Fruit fly (Drosophila melanogaster) whole organism, embryonic: ENCODE data around the gene CG4301.

Source experiments
- ATbp ChIP-seq: fragments of 200-800 bp; sonication (Bioruptor generic); optimal IDR thresholded peaks from 2 replicates; lab custom pipeline; 2017; ENCODE audit warnings: missing biosample characterization, mild to moderate bottlenecking, missing genetic modification characterization, missing genetic modification reagents
- Asciz ChIP-seq: fragments of 200-800 bp; sonication (Bioruptor generic); optimal IDR thresholded peaks from 2 replicates; lab custom pipeline; 2017; ENCODE audit warnings: missing biosample characterization, mild to moderate bottlenecking, missing genetic modification characterization, missing genetic modification reagents
- CG11695 ChIP-seq: fragments of 200-800 bp; sonication (Bioruptor generic); IDR thresholded peaks from 3 replicates; pipeline ENCODE4 v1.3.6; 2022; ENCODE audit warnings: missing biosample characterization, missing genetic modification characterization
- CG12071 ChIP-seq: fragments of 200-800 bp; sonication (Bioruptor generic); optimal IDR thresholded peaks from 3 replicates; lab custom pipeline; 2018; ENCODE audit warnings: missing biosample characterization, mild to moderate bottlenecking, missing genetic modification characterization
- CG13296 ChIP-seq: fragments of 200-800 bp; sonication (Bioruptor generic); optimal IDR thresholded peaks from 3 replicates; lab custom pipeline; 2018; ENCODE audit warnings: missing biosample characterization, mild to moderate bottlenecking, missing genetic modification characterization
- CG1603 ChIP-seq: fragments of 200-800 bp; sonication (Bioruptor generic); optimal IDR thresholded peaks from 2 replicates; lab custom pipeline; 2019; ENCODE audit warnings: missing biosample characterization, mild to moderate bottlenecking, missing genetic modification characterization, moderate library complexity
- CG16863 ChIP-seq: fragments of 200-800 bp; sonication (Bioruptor generic); optimal IDR thresholded peaks from 3 replicates; lab custom pipeline; 2016; ENCODE audit warnings: missing biosample characterization, missing genetic modification characterization
- CG17328 ChIP-seq: fragments of 200-800 bp; sonication (Bioruptor generic); IDR thresholded peaks from 2 replicates; pipeline ENCODE4 v1.3.6; 2022; ENCODE audit warnings: missing biosample characterization, missing genetic modification characterization
- CG18599 ChIP-seq: fragments of 200-800 bp; sonication (Bioruptor generic); optimal IDR thresholded peaks from 3 replicates; lab custom pipeline; 2017; ENCODE audit warnings: missing biosample characterization, missing genetic modification characterization, mild to moderate bottlenecking, moderate library complexity, missing genetic modification reagents
- CG2712 ChIP-seq: fragments of 200-800 bp; optimal IDR thresholded peaks from 3 replicates; lab custom pipeline; 2019; ENCODE audit warnings: missing biosample characterization, mild to moderate bottlenecking, missing genetic modification characterization, moderate library complexity
- CG3281 ChIP-seq: fragments of 200-800 bp; sonication (Bioruptor generic); optimal IDR thresholded peaks from 3 replicates; lab custom pipeline; 2017; ENCODE audit warnings: missing biosample characterization, mild to moderate bottlenecking, missing genetic modification characterization
- CG42726 ChIP-seq: fragments of 200-800 bp; sonication (Bioruptor generic); IDR thresholded peaks from 2 replicates; pipeline ENCODE4 v1.3.6; 2022; ENCODE audit warnings: missing biosample characterization, missing genetic modification characterization; ENCODE audit not compliant: partially characterized antibody
- CG7372 ChIP-seq: fragments of 200-800 bp; sonication (Bioruptor generic); IDR thresholded peaks from 2 replicates; pipeline ENCODE4 v1.3.6; 2022; ENCODE audit warnings: missing biosample characterization, missing genetic modification characterization
- CG7963 ChIP-seq: fragments of 200-800 bp; sonication (Bioruptor generic); IDR thresholded peaks from 3 replicates; pipeline ENCODE4 v1.3.6; 2022; ENCODE audit warnings: missing biosample characterization, missing genetic modification characterization; ENCODE audit not compliant: partially characterized antibody
- CG7987 ChIP-seq: fragments of 200-800 bp; sonication (Bioruptor generic); optimal IDR thresholded peaks from 2 replicates; lab custom pipeline; 2018; ENCODE audit warnings: missing biosample characterization, mild to moderate bottlenecking, missing genetic modification characterization, moderate library complexity
- CG8290 ChIP-seq, 3 experiments: fragments of 200-800 bp; sonication (Bioruptor generic); optimal IDR thresholded peaks; 2 replicates each; lab custom pipeline; 2016 to 2019; ENCODE audit warnings: missing biosample characterization in 3 of 3, missing genetic modification characterization in 3 of 3, mild to moderate bottlenecking in 2 of 3, moderate library complexity in 1 of 3
- CG8478 ChIP-seq: fragments of >200 bp; optimal IDR thresholded peaks from 2 replicates; lab custom pipeline; 2018
- D19B ChIP-seq: fragments of 200-800 bp; sonication (Bioruptor generic); optimal IDR thresholded peaks from 2 replicates; lab custom pipeline; 2017; ENCODE audit warnings: missing biosample characterization, mild to moderate bottlenecking, missing genetic modification characterization
- Dll ChIP-seq: fragments of 200-800 bp; sonication (Bioruptor generic); IDR thresholded peaks from 4 replicates; pipeline ENCODE4 v1.3.6; 2022; ENCODE audit warnings: missing biosample characterization, missing genetic modification characterization; ENCODE audit not compliant: partially characterized antibody
- Fer3 ChIP-seq: fragments of 200-800 bp; sonication (Bioruptor generic); optimal IDR thresholded peaks from 2 replicates; lab custom pipeline; 2018; ENCODE audit warnings: missing biosample characterization, mild to moderate bottlenecking, missing genetic modification characterization, moderate library complexity
- HLH3B ChIP-seq: fragments of 200-800 bp; sonication (Bioruptor generic); IDR thresholded peaks from 2 replicates; pipeline ENCODE4 v1.3.6; 2022; ENCODE audit warnings: missing biosample characterization, missing genetic modification characterization
- MESR4 ChIP-seq: fragments of 200-800 bp; sonication (Bioruptor generic); optimal IDR thresholded peaks from 2 replicates; lab custom pipeline; 2018; ENCODE audit warnings: missing biosample characterization, mild to moderate bottlenecking, missing genetic modification characterization, moderate library complexity
- Meics ChIP-seq: fragments of 200-800 bp; sonication (Bioruptor generic); optimal IDR thresholded peaks from 2 replicates; lab custom pipeline; 2017; ENCODE audit warnings: missing biosample characterization, mild to moderate bottlenecking, missing genetic modification characterization
- NfI ChIP-seq: fragments of 200-800 bp; sonication (Bioruptor generic); optimal IDR thresholded peaks from 3 replicates; lab custom pipeline; 2018; ENCODE audit warnings: missing biosample characterization, mild to moderate bottlenecking, missing genetic modification characterization, moderate library complexity
- PHDP ChIP-seq: fragments of 200-800 bp; sonication (Bioruptor generic); optimal IDR thresholded peaks from 3 replicates; lab custom pipeline; 2018; ENCODE audit warnings: missing biosample characterization, mild to moderate bottlenecking, missing genetic modification characterization, moderate library complexity
- Scr ChIP-seq: fragments of 200-800 bp; sonication (Bioruptor generic); IDR thresholded peaks from 2 replicates; pipeline ENCODE4 v1.3.6; 2022; ENCODE audit warnings: missing biosample characterization, missing genetic modification characterization; ENCODE audit not compliant: partially characterized antibody
- Xbp1 ChIP-seq: fragments of 200-800 bp; sonication (Bioruptor generic); optimal IDR thresholded peaks from 3 replicates; lab custom pipeline; 2016; ENCODE audit warnings: missing biosample characterization, mild to moderate bottlenecking, missing genetic modification characterization
- YL-1 ChIP-seq: fragments of 200-800 bp; sonication (Bioruptor generic); optimal IDR thresholded peaks from 3 replicates; lab custom pipeline; 2017; ENCODE audit warnings: missing biosample characterization, mild to moderate bottlenecking, missing genetic modification characterization
- eve ChIP-seq, 2 experiments: fragments of >200 bp; optimal IDR thresholded peaks; 2 replicates each; lab custom pipeline; 2017; ENCODE audit warnings: missing biosample characterization in 2 of 2, missing genetic modification characterization in 2 of 2
- gfzf ChIP-seq: fragments of 200-800 bp; sonication (Bioruptor generic); optimal IDR thresholded peaks from 2 replicates; lab custom pipeline; 2016; ENCODE audit warnings: missing biosample characterization, mild to moderate bottlenecking, missing genetic modification characterization, moderate library complexity
- kah ChIP-seq: fragments of 200-800 bp; sonication (Bioruptor generic); optimal IDR thresholded peaks from 2 replicates; lab custom pipeline; 2018; ENCODE audit warnings: missing biosample characterization, mild to moderate bottlenecking, missing genetic modification characterization
- lab ChIP-seq: fragments of 200-800 bp; sonication (Bioruptor generic); optimal IDR thresholded peaks from 3 replicates; lab custom pipeline; 2017; ENCODE audit warnings: missing biosample characterization, missing genetic modification characterization, mild to moderate bottlenecking, moderate library complexity, missing genetic modification reagents
- lbe ChIP-seq: fragments of 200-800 bp; sonication (Bioruptor generic); optimal IDR thresholded peaks from 2 replicates; lab custom pipeline; 2016; ENCODE audit warnings: missing biosample characterization, mild to moderate bottlenecking, missing genetic modification characterization
- mirr ChIP-seq: fragments of 200-800 bp; sonication (Bioruptor generic); optimal IDR thresholded peaks from 3 replicates; lab custom pipeline; 2018; ENCODE audit warnings: missing biosample characterization, mild to moderate bottlenecking, missing genetic modification characterization
- otp ChIP-seq: fragments of 200-800 bp; sonication (Bioruptor generic); IDR thresholded peaks from 3 replicates; pipeline ENCODE4, ENCODE4 v1.3.6; 2022; ENCODE audit warnings: missing biosample characterization, missing genetic modification characterization
- pb ChIP-seq: fragments of 200-800 bp; sonication (Bioruptor generic); optimal IDR thresholded peaks from 3 replicates; lab custom pipeline; 2016; ENCODE audit warnings: missing biosample characterization, missing genetic modification characterization
- pnt ChIP-seq: fragments of 200-800 bp; sonication (Bioruptor generic); optimal IDR thresholded peaks from 3 replicates; lab custom pipeline; 2016; ENCODE audit warnings: missing biosample characterization, missing genetic modification characterization
- pum ChIP-seq: fragments of 200-800 bp; sonication (Bioruptor generic); optimal IDR thresholded peaks from 2 replicates; lab custom pipeline; 2016; ENCODE audit warnings: missing biosample characterization, missing genetic modification characterization
- sens ChIP-seq: fragments of 200-800 bp; sonication (Bioruptor generic); peaks from one replicate; lab custom pipeline; 2016; ENCODE audit warnings: missing biosample characterization, missing genetic modification characterization
- shn ChIP-seq: fragments of 200-800 bp; sonication (Bioruptor generic); optimal IDR thresholded peaks from 3 replicates; lab custom pipeline; 2016; ENCODE audit warnings: missing biosample characterization, missing genetic modification characterization
- tio ChIP-seq: fragments of 200-800 bp; sonication (Bioruptor generic); optimal IDR thresholded peaks from 2 replicates; lab custom pipeline; 2017; ENCODE audit warnings: missing biosample characterization, missing genetic modification characterization, inconsistent platforms
- unpg ChIP-seq: fragments of 200-800 bp; sonication (Bioruptor generic); optimal IDR thresholded peaks from 3 replicates; lab custom pipeline; 2018; ENCODE audit warnings: missing biosample characterization, mild to moderate bottlenecking, missing genetic modification characterization, moderate library complexity
- wdn ChIP-seq: fragments of 200-800 bp; sonication (Bioruptor generic); IDR thresholded peaks from 2 replicates; pipeline ENCODE4 v1.3.6; 2022; ENCODE audit warnings: missing biosample characterization, missing genetic modification characterization
- wek ChIP-seq: fragments of 200-800 bp; sonication (Bioruptor generic); optimal IDR thresholded peaks from 3 replicates; lab custom pipeline; 2018; ENCODE audit warnings: missing biosample characterization, mild to moderate bottlenecking, missing genetic modification characterization, moderate library complexity
- zen2 ChIP-seq: fragments of 200-800 bp; sonication (Bioruptor generic); IDR thresholded peaks from 3 replicates; pipeline ENCODE4 v1.3.6; 2022; ENCODE audit warnings: missing biosample characterization, missing genetic modification characterization; ENCODE audit not compliant: partially characterized antibody

The CG4301 gene

dm6 chrX:16420048-16420447 lies 14.7 kb downstream of the CG4301 start (continued):
- peak; percentile 17 for TF ChIP-seq unpg (GFP tag; lab: Kevin White, UChicago)
- peak; percentile 3 for TF ChIP-seq Fer3
- peak; percentile 52 for TF ChIP-seq CG13296 (GFP tag; lab: Kevin White, UChicago)
- peak; percentile 35 for TF ChIP-seq CG7987 (GFP tag; lab: Kevin White, UChicago)
- TF ChIP-seq D19B: peak; percentile 67
- TF ChIP-seq CG18599 (GFP tag; lab: Kevin White, UChicago): peak; percentile 49
- peak; percentile 6 for TF ChIP-seq wek (GFP tag; lab: Kevin White, UChicago)
- TF ChIP-seq CG3281 (GFP tag; lab: Kevin White, UChicago): peak; percentile 12
- TF ChIP-seq HLH3B (GFP tag; lab: Robert Waterston, UW): 0 out of 2 replicates have a peak, but pooled peaks have one; percentile 16
- no peak for TF ChIP-seq CG7963 (GFP tag; lab: Robert Waterston, UW)
- TF ChIP-seq PHDP (tag; lab: Kevin White, UChicago): peak; percentile 12
- no peak for TF ChIP-seq CG8478
- TF ChIP-seq CG8290 (GFP tag; optimal IDR thresholded peaks at IDR 0.05; lab: Kevin White, UChicago): no peak
- TF ChIP-seq CG8290 (tag; optimal IDR thresholded peaks at IDR 0.05; lab: Kevin White, UChicago): peak in 1 of 2 experiments; percentile 54
- peak; percentile 34 for TF ChIP-seq ATbp (GFP tag; lab: Kevin White, UChicago)
- TF ChIP-seq CG17328 (GFP tag; lab: Robert Waterston, UW): no peak
- TF ChIP-seq Asciz (GFP tag; lab: Kevin White, UChicago): peak; percentile 2
- TF ChIP-seq lab (GFP tag; lab: Kevin White, UChicago): peak; percentile 68
- peak; percentile 3 for TF ChIP-seq Meics (GFP tag; lab: Kevin White, UChicago)
- TF ChIP-seq CG12071 (GFP tag; lab: Kevin White, UChicago): peak; percentile 51
- peak; percentile 76 for TF ChIP-seq sens

dm6 chrX:16420878-16421277 lies 15.6 kb downstream of the CG4301 start:
- TF ChIP-seq Xbp1 (GFP tag; lab: Kevin White, UChicago): no peak
- no peak for TF ChIP-seq CG42726 (GFP tag; lab: Robert Waterston, UW)

- TF ChIP-seq MESR4 (GFP tag; lab: Kevin White, UChicago) (peak; percentile 53), CG7372 (GFP tag; lab: Robert Waterston, UW) (no peak), shn (GFP tag; lab: Kevin White, UChicago) (no peak), NfI (GFP tag; lab: Kevin White, UChicago) (no peak), pb (no peak), CG2712 (tag; lab: Kevin White, UChicago) (peak; percentile 23), Scr (0 out of 2 replicates have a peak, but pooled peaks have one; percentile 48), CG7963 (GFP tag; lab: Robert Waterston, UW) (peak; percentile 84), otp (GFP tag; lab: Robert Waterston, UW) (no peak), eve (GFP tag; optimal IDR thresholded peaks at IDR 0.05; lab: Kevin White, UChicago) (no peak), kah (peak; percentile 98), pnt (GFP tag; lab: Kevin White, UChicago) (no peak), zen2 (peak; percentile 37; the same call in 1 of the 3 replicates), tio (GFP tag; lab: Kevin White, UChicago) (no peak), CG42726 (GFP tag; lab: Robert Waterston, UW) (peak; percentile 30; the same call in 1 of the 2 replicates), lbe (GFP tag; lab: Kevin White, UChicago) (peak; percentile 11), CG1603 (tag; lab: Kevin White, UChicago) (peak; percentile 37), pum (GFP tag; lab: Kevin White, UChicago) (no peak), lab (GFP tag; lab: Kevin White, UChicago) (peak; percentile 17), CG11695 (GFP tag; lab: Robert Waterston, UW) (no peak), mirr (GFP tag; lab: Kevin White, UChicago) (peak; percentile 56), YL-1 (GFP tag; lab: Kevin White, UChicago) (peak; percentile 13), CG16863 (GFP tag; lab: Kevin White, UChicago) (peak; percentile 2), gfzf (GFP tag; lab: Kevin White, UChicago) (no peak), Dll (GFP tag; lab: Robert Waterston, UW) (peak; percentile 70), wdn (GFP tag; lab: Robert Waterston, UW) (no peak)
Observed at dm6 chrX:16421899-16422412, 16.6 kb downstream of the CG4301 start, which contains the start of gene AnxB11. Gene AnxB11 (minus strand): TSS chrX:16422265.
